Fruit fly (Drosophila melanogaster) whole organism, pupa: Measurements from ENCODE around the gene opa.

ENCODE experiments used
- CG10348 ChIP-seq: fragments of 200-800 bp; sonication (Bioruptor generic); IDR thresholded peaks from 2 replicates; pipeline ENCODE4 v1.3.6; 2022; ENCODE audit warnings: missing biosample characterization, missing genetic modification characterization
- CG12605 ChIP-seq: fragments of 200-800 bp; sonication (Bioruptor generic); IDR thresholded peaks from 2 replicates; pipeline ENCODE4 v1.3.6; 2022; ENCODE audit warnings: missing biosample characterization, missing genetic modification characterization
- CG13204 ChIP-seq: fragments of 200-800 bp; sonication (Bioruptor generic); optimal IDR thresholded peaks from 2 replicates; lab custom pipeline; 2018; ENCODE audit warnings: missing biosample characterization, mild to moderate bottlenecking, missing genetic modification characterization, moderate library complexity
- CG14655 ChIP-seq: fragments of 200-800 bp; sonication (Bioruptor generic); optimal IDR thresholded peaks from 3 replicates; lab custom pipeline; 2017; ENCODE audit warnings: mild to moderate bottlenecking, missing biosample characterization, missing genetic modification reagents, missing genetic modification characterization
- CG15710 ChIP-seq: fragments of 200-800 bp; sonication (Bioruptor generic); optimal IDR thresholded peaks from 2 replicates; lab custom pipeline; 2018; ENCODE audit warnings: missing biosample characterization, mild to moderate bottlenecking, missing genetic modification characterization, moderate library complexity
- CG17806 ChIP-seq: fragments of 200-800 bp; sonication (Bioruptor generic); optimal IDR thresholded peaks from 2 replicates; lab custom pipeline; 2018; ENCODE audit warnings: missing biosample characterization, mild to moderate bottlenecking, missing genetic modification characterization, moderate library complexity
- CG32121 ChIP-seq: fragments of 200-800 bp; sonication (Bioruptor generic); IDR thresholded peaks from 2 replicates; pipeline ENCODE4 v1.3.6; 2022; ENCODE audit warnings: missing biosample characterization, missing genetic modification characterization
- CG34367 ChIP-seq: fragments of 200-800 bp; sonication (Bioruptor generic); optimal IDR thresholded peaks from 2 replicates; lab custom pipeline; 2018; ENCODE audit warnings: missing biosample characterization, mild to moderate bottlenecking, missing genetic modification characterization
- CG4496 ChIP-seq: fragments of 200-800 bp; sonication (Bioruptor generic); IDR thresholded peaks from 3 replicates; pipeline ENCODE4 v1.3.6; 2022; ENCODE audit warnings: missing biosample characterization, missing genetic modification characterization
- CG8159 ChIP-seq: fragments of 200-800 bp; sonication (Bioruptor generic); optimal IDR thresholded peaks from 3 replicates; lab custom pipeline; 2018; ENCODE audit warnings: missing biosample characterization, mild to moderate bottlenecking, missing genetic modification characterization, moderate library complexity
- CG8301 ChIP-seq: fragments of 200-800 bp; sonication (Bioruptor generic); optimal IDR thresholded peaks from 2 replicates; lab custom pipeline; 2018; ENCODE audit warnings: missing biosample characterization, mild to moderate bottlenecking, missing genetic modification characterization
- CG9948 ChIP-seq: fragments of 200-800 bp; sonication (Bioruptor generic); optimal IDR thresholded peaks from 2 replicates; lab custom pipeline; 2018; ENCODE audit warnings: missing biosample characterization, mild to moderate bottlenecking, missing genetic modification characterization, moderate library complexity
- D1 ChIP-seq: fragments of 200-800 bp; sonication (Bioruptor generic); optimal IDR thresholded peaks from 2 replicates; lab custom pipeline; 2018; ENCODE audit warnings: missing biosample characterization, mild to moderate bottlenecking, missing genetic modification characterization, moderate library complexity
- EcR ChIP-seq: fragments of 200-800 bp; sonication (Bioruptor generic); optimal IDR thresholded peaks from 3 replicates; lab custom pipeline; 2019; ENCODE audit warnings: missing biosample characterization, missing genetic modification characterization, mild to moderate bottlenecking, moderate library complexity, missing genetic modification reagents
- Ets98B ChIP-seq: fragments of 200-800 bp; sonication (Bioruptor generic); IDR thresholded peaks from 2 replicates; pipeline ENCODE4 v1.3.6; 2022; ENCODE audit warnings: missing biosample characterization, missing genetic modification characterization
- Pif1A ChIP-seq: fragments of 200-800 bp; sonication (Bioruptor generic); optimal IDR thresholded peaks from 3 replicates; lab custom pipeline; 2016; ENCODE audit warnings: missing biosample characterization, missing genetic modification characterization
- Pif1B ChIP-seq: fragments of 200-800 bp; sonication (Bioruptor generic); optimal IDR thresholded peaks from 3 replicates; lab custom pipeline; 2016; ENCODE audit warnings: missing biosample characterization, missing genetic modification characterization
- Snoo ChIP-seq: fragments of 200-800 bp; sonication (Bioruptor generic); optimal IDR thresholded peaks from 3 replicates; lab custom pipeline; 2017; ENCODE audit warnings: missing biosample characterization, mild to moderate bottlenecking, missing genetic modification characterization, inconsistent platforms
- fd96Ca ChIP-seq: fragments of 200-800 bp; sonication (Bioruptor generic); IDR thresholded peaks from 3 replicates; pipeline ENCODE4 v1.3.6; 2022; ENCODE audit warnings: missing biosample characterization, missing genetic modification characterization
- gl ChIP-seq: fragments of 200-800 bp; sonication (Bioruptor generic); optimal IDR thresholded peaks from 2 replicates; lab custom pipeline; 2018; ENCODE audit warnings: missing biosample characterization, mild to moderate bottlenecking, missing genetic modification characterization
- rn ChIP-seq: fragments of 200-800 bp; sonication (Bioruptor generic); IDR thresholded peaks from 2 replicates; pipeline ENCODE4 v1.3.6; 2022; ENCODE audit warnings: missing biosample characterization, missing genetic modification characterization

opa gene

DNA sequence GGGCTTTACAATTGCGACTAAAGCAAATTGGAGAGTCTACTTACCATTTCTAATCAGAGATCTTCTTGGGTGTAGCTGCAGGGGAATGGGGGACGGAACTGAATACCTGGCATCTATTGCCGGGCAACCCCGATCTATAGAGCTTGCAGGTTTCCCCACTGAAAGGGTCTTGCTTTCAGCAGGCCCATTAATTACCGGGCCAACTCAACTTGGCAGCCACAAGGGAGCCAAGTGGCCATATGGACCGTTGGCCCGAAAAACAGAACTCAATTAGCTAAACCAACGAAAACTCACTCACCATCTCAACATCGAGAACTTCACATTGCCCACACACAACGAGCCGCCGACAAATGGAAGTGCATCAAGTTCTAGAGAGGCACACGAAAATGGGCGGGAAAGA is 25.8 kb downstream of the opa start, which contains the start of gene laf:
laf (minus strand) TSS at position 101 of the 400 bp plus-strand sequence.
- TF ChIP-seq EcR (GFP tag; lab: Kevin White, UChicago), result no peak
- no peak for TF ChIP-seq D1 (tag; lab: Kevin White, UChicago)

DNA sequence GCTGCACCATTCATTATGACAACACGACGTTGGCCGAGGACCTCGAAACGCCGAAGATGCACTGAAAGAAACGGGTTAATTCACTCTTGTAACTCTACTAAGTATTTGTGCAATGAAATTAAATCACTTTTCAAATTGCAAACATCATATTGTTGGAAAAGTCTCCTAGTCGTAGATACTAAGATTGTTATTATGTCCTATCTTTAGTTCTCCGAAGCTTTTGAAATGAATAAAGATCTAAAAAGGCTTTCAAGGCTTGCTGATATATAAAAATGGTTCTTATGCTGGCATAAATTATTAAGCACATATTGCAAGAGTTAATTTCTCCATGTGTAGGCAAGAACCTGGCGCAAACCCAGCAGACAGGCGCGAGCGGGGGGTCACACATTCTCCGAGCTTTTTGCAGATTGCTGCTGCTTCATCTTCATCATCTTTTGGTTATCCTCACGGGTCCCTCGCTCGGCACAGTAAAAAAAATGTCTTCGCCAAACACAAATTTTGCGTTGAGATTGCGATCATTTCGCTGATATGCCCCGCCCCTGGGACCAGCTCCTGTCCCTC is 30.7 kb downstream of the opa start:
- TF ChIP-seq CG32121 (GFP tag; lab: Robert Waterston, UW) (no peak), CG4496 (GFP tag; lab: Robert Waterston, UW) (no peak), CG17806 (tag; lab: Kevin White, UChicago) (peak; percentile 79), CG14655 (peak; percentile 62), CG12605 (GFP tag; lab: Robert Waterston, UW) (no peak), CG10348 (GFP tag; lab: Robert Waterston, UW) (no peak), Pif1A (peak; percentile 50), CG15710 (peak; percentile 86), CG9948 (tag; lab: Kevin White, UChicago) (peak; percentile 79), EcR (GFP tag; lab: Kevin White, UChicago) (no peak), Ets98B (GFP tag; lab: Robert Waterston, UW) (no peak), D1 (tag; lab: Kevin White, UChicago) (peak; percentile 60), CG34367 (tag; lab: Kevin White, UChicago) (peak; percentile 76), Pif1B (GFP tag; lab: Kevin White, UChicago) (peak; percentile 65), CG8159 (tag; lab: Kevin White, UChicago) (peak; percentile 87), gl (peak; percentile 64), fd96Ca (GFP tag; lab: Robert Waterston, UW) (no peak), CG13204 (GFP tag; lab: Kevin White, UChicago) (peak; percentile 5), Snoo (tag; lab: Kevin White, UChicago) (peak; percentile 85), CG8301 (tag; lab: Kevin White, UChicago) (peak; percentile 42), rn (no peak)

DNA sequence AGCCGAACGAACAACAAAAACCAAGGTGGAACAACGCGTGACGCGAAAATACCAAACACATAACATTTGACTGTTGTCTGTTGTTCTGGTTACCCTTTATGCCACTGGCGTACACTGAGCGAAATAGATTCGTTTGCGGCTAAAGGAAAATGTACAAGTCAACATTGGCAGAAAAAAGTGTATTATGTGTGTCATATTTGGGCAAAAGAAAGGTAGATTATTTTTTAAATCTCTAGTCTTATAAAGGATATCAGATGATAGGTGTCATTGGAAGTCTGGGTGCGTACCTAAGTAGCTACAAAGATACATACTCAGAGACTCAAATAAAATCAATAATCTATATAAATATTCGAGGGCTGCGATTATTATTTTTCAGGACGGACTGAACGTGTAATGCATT is 31.3 kb downstream of the opa start:
- TF ChIP-seq CG4496 (GFP tag; lab: Robert Waterston, UW) (no peak), CG8159 (tag; lab: Kevin White, UChicago) (peak; percentile 58), gl (no peak), CG14655 (peak; percentile 11), Ets98B (GFP tag; lab: Robert Waterston, UW) (no peak), CG12605 (GFP tag; lab: Robert Waterston, UW) (no peak), CG13204 (GFP tag; lab: Kevin White, UChicago) (no peak), CG34367 (tag; lab: Kevin White, UChicago) (peak; percentile 6), Pif1A (peak; percentile 28), D1 (tag; lab: Kevin White, UChicago) (no peak), CG8301 (tag; lab: Kevin White, UChicago) (no peak), rn (no peak), fd96Ca (GFP tag; lab: Robert Waterston, UW) (no peak), CG15710 (peak; percentile 51), CG10348 (GFP tag; lab: Robert Waterston, UW) (no peak), CG9948 (tag; lab: Kevin White, UChicago) (peak; percentile 49), CG17806 (tag; lab: Kevin White, UChicago) (peak; percentile 55), Snoo (tag; lab: Kevin White, UChicago) (peak; percentile 6), CG32121 (GFP tag; lab: Robert Waterston, UW) (no peak), EcR (GFP tag; lab: Kevin White, UChicago) (no peak), Pif1B (GFP tag; lab: Kevin White, UChicago) (peak; percentile 35)

DNA sequence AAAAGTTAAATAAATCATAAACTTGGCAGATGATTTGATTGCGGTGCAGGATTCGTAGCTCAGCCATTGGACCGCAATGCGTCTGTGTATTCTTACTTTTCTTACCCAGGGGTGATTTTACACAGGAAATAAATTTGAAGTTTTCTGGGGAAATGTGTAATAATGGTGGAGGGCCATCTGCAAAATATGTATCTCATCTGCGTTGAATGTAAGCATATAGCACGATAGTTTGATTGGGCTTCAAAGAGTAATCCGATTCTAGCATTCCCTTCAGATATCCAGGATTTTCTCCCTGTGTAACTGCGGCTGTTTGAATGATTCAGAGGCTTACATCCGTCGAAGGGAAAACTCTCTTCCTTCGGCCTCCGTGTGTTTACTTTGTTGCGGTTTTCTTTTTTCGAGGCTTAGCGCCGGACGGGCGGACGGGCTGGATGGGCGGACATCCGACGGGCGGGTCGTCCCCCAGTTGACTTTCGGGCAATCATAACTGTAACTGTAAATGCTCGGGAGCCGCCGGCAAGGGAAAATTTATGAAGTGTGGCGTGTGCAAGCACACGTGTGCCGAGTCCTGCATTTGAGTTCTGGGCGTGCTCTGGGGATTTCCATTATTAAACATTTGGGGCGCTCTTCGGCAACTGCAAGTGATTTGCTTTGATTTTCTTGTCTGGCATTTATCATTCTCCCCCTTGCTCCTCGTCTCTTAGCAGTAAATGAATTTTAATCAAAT is 33.6 kb downstream of the opa start:
- TF ChIP-seq CG34367 (tag; lab: Kevin White, UChicago), result no peak
- TF ChIP-seq Pif1A, result peak; percentile 23
- no peak for TF ChIP-seq CG32121 (GFP tag; lab: Robert Waterston, UW)
- no peak for TF ChIP-seq rn
- TF ChIP-seq CG14655, result no peak
- no peak for TF ChIP-seq CG12605 (GFP tag; lab: Robert Waterston, UW)
- TF ChIP-seq CG17806 (tag; lab: Kevin White, UChicago), result peak; percentile 41
- TF ChIP-seq CG13204 (GFP tag; lab: Kevin White, UChicago), result no peak
- TF ChIP-seq CG10348 (GFP tag; lab: Robert Waterston, UW), result no peak
- no peak for TF ChIP-seq EcR (GFP tag; lab: Kevin White, UChicago)
- TF ChIP-seq fd96Ca (GFP tag; lab: Robert Waterston, UW), result no peak
- peak; percentile 11 for TF ChIP-seq Snoo (tag; lab: Kevin White, UChicago)
- no peak for TF ChIP-seq CG8301 (tag; lab: Kevin White, UChicago)
- TF ChIP-seq D1 (tag; lab: Kevin White, UChicago), result no peak
- no peak for TF ChIP-seq gl
- TF ChIP-seq Pif1B (GFP tag; lab: Kevin White, UChicago), result no peak
- TF ChIP-seq CG8159 (tag; lab: Kevin White, UChicago), result peak; percentile 60
- peak; percentile 43 for TF ChIP-seq CG9948 (tag; lab: Kevin White, UChicago)
- TF ChIP-seq Ets98B (GFP tag; lab: Robert Waterston, UW), result no peak
- TF ChIP-seq CG4496 (GFP tag; lab: Robert Waterston, UW), result no peak
- TF ChIP-seq CG15710, result peak; percentile 34

DNA sequence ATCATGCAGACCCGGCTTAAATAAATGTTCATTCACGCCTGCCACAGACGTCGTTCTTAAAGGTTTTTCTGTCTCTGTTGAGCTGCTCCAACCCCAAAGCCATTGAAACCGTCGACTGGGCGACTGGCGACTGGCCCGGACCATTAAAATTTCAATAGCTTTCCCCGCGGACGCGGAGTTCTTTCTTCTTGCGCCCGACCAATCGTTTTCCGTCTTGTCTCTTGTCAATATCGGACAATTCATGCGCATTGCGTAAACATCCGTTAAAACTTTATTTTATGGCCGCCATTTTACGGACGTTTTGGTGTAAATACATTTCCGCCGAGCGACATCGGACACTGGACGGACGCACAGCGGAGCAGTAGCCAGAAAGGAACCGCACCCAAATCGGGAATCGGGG is 42.9 kb downstream of the opa start:
- TF ChIP-seq CG15710, result no peak
- TF ChIP-seq CG34367 (tag; lab: Kevin White, UChicago), result no peak
- no peak for TF ChIP-seq CG12605 (GFP tag; lab: Robert Waterston, UW)
- no peak for TF ChIP-seq gl
- no peak for TF ChIP-seq CG10348 (GFP tag; lab: Robert Waterston, UW)
- TF ChIP-seq CG8159 (tag; lab: Kevin White, UChicago), result no peak
- no peak for TF ChIP-seq EcR (GFP tag; lab: Kevin White, UChicago)
- no peak for TF ChIP-seq CG8301 (tag; lab: Kevin White, UChicago)
- TF ChIP-seq fd96Ca (GFP tag; lab: Robert Waterston, UW), result no peak
- no peak for TF ChIP-seq D1 (tag; lab: Kevin White, UChicago)
- no peak for TF ChIP-seq Ets98B (GFP tag; lab: Robert Waterston, UW)
- TF ChIP-seq Snoo (tag; lab: Kevin White, UChicago), result no peak
- TF ChIP-seq CG17806 (tag; lab: Kevin White, UChicago), result no peak
- TF ChIP-seq CG9948 (tag; lab: Kevin White, UChicago), result no peak
- no peak for TF ChIP-seq Pif1B (GFP tag; lab: Kevin White, UChicago)
- no peak for TF ChIP-seq CG4496 (GFP tag; lab: Robert Waterston, UW)
- TF ChIP-seq Pif1A, result no peak
- no peak for TF ChIP-seq CG32121 (GFP tag; lab: Robert Waterston, UW)
